Worm (Caenorhabditis elegans): ENCODE measurements around the gene H24K24.2.
A peak's percentile ranks its signal among the peaks of the same experiment; 100 is the strongest.

The H24K24.2 gene

ce11 chrV:904232-904983 is 13.2 kb upstream of the H24K24.2 start, which contains the start of gene trm-2A (continued):
- TF ChIP-seq nhr-12 (tag; optimal IDR thresholded peaks at IDR 0.05), result no peak
- TF ChIP-seq ces-1 (GFP tag; optimal IDR thresholded peaks at IDR 0.05), result no peak
- peak; percentile 9 for TF ChIP-seq ceh-63 (GFP tag; optimal IDR thresholded peaks at IDR 0.05)
- peak; percentile 6 for TF ChIP-seq sup-37 (GFP tag; optimal IDR thresholded peaks at IDR 0.05)
- peak; percentile 91 for TF ChIP-seq nhr-20 (tag; optimal IDR thresholded peaks at IDR 0.05)
- TF ChIP-seq mef-2 (tag; optimal IDR thresholded peaks at IDR 0.05), result no peak
- peak; percentile 25 for TF ChIP-seq fkh-4 (tag; optimal IDR thresholded peaks at IDR 0.05; ENCODE audit: borderline replicate concordance)
- peak; percentile 94 for TF ChIP-seq lin-14 (GFP tag; optimal IDR thresholded peaks at IDR 0.05)
- TF ChIP-seq F16B12.6 (tag; optimal IDR thresholded peaks at IDR 0.05), result peak; percentile 50
- peak; percentile 83 for TF ChIP-seq swsn-7 (tag; optimal IDR thresholded peaks at IDR 0.05)
- no peak for TF ChIP-seq hlh-17 (GFP tag; optimal IDR thresholded peaks at IDR 0.05; ENCODE audit: borderline replicate concordance)
- peak; percentile 57 for TF ChIP-seq fos-1 (tag; optimal IDR thresholded peaks at IDR 0.05)
- TF ChIP-seq nhr-90 (tag; optimal IDR thresholded peaks at IDR 0.05; ENCODE audit: poor library complexity), result peak; percentile 85
- TF ChIP-seq rnt-1 (tag; optimal IDR thresholded peaks at IDR 0.05), result peak; percentile 94
- peak; percentile 51; the same call in 1 of the 2 replicates for TF ChIP-seq mab-9 (GFP tag; IDR thresholded peaks at IDR 0.05)
- TF ChIP-seq skn-1 (tag; optimal IDR thresholded peaks at IDR 0.05), result peak; percentile 86
- no peak for TF ChIP-seq C04F5.9 (tag; optimal IDR thresholded peaks at IDR 0.05)
- no peak for TF ChIP-seq nhr-84 (tag; optimal IDR thresholded peaks at IDR 0.05)
- TF ChIP-seq lin-13 (GFP tag; optimal IDR thresholded peaks at IDR 0.05), result peak; percentile 64
- TF ChIP-seq ztf-11 (tag; optimal IDR thresholded peaks at IDR 0.05), result peak in 1 of 2 experiments; percentile 75
- TF ChIP-seq Y116A8C.19 (tag; optimal IDR thresholded peaks at IDR 0.05; ENCODE audit: borderline replicate concordance), result no peak
- peak; percentile 53 for TF ChIP-seq sox-4 (tag; optimal IDR thresholded peaks at IDR 0.05)
- TF ChIP-seq zag-1 (tag; optimal IDR thresholded peaks at IDR 0.05), result no peak
- TF ChIP-seq lin-39 (tag; optimal IDR thresholded peaks at IDR 0.05), result peak; percentile 53
- no peak for TF ChIP-seq pag-3 (tag; optimal IDR thresholded peaks at IDR 0.05; ENCODE audit: borderline replicate concordance, insufficient read depth)
- peak; percentile 83 to 88 for TF ChIP-seq lsy-2 (tag; optimal IDR thresholded peaks at IDR 0.05)
- TF ChIP-seq nhr-71 (tag; optimal IDR thresholded peaks at IDR 0.05), result peak; percentile 89
- no peak for TF ChIP-seq aha-1 (tag; optimal IDR thresholded peaks at IDR 0.05)
- peak; percentile 75 for TF ChIP-seq lin-15B (tag; optimal IDR thresholded peaks at IDR 0.05)
- peak; percentile 63 for TF ChIP-seq unc-86 (tag; optimal IDR thresholded peaks at IDR 0.05)
- peak; percentile 85 for TF ChIP-seq nhr-19 (GFP tag; conservative IDR thresholded peaks at IDR 0.05)
- TF ChIP-seq nhr-28 (tag; optimal IDR thresholded peaks at IDR 0.05), result no peak
- peak; percentile 88 for TF ChIP-seq unc-130 (tag; optimal IDR thresholded peaks at IDR 0.05)
- peak; percentile 76 for TF ChIP-seq fkh-8 (tag; optimal IDR thresholded peaks at IDR 0.05)
- TF ChIP-seq snpc-4 (tag; optimal IDR thresholded peaks at IDR 0.05), result peak; percentile 11
- peak; percentile 38 for TF ChIP-seq egl-13 (tag; optimal IDR thresholded peaks at IDR 0.05)
- TF ChIP-seq C16A3.4 (tag; optimal IDR thresholded peaks at IDR 0.05), result peak; percentile 86
- peak; percentile 14 for TF ChIP-seq ama-1 (optimal IDR thresholded peaks at IDR 0.05)
- peak; percentile 64 for TF ChIP-seq isw-1 (GFP tag; IDR thresholded peaks at IDR 0.05)
- peak; percentile 65 for TF ChIP-seq jun-1 (tag; optimal IDR thresholded peaks at IDR 0.05)
- TF ChIP-seq unc-62 (GFP tag; optimal IDR thresholded peaks at IDR 0.05), result no peak
- TF ChIP-seq nhr-85 (tag), result peak; percentile 91
- peak; percentile 75 for TF ChIP-seq blmp-1 (tag; optimal IDR thresholded peaks at IDR 0.05)
- peak; percentile 35 for TF ChIP-seq ztf-4 (tag; optimal IDR thresholded peaks at IDR 0.05)
- peak; percentile 82 for TF ChIP-seq xbp-1 (tag; optimal IDR thresholded peaks at IDR 0.05)
- peak; percentile 89 for TF ChIP-seq nhr-47 (tag; optimal IDR thresholded peaks at IDR 0.05)

Measured in whole organism, L1 larva.